Worm (Caenorhabditis elegans) whole organism, early embryonic: Measurements from ENCODE around the gene msi-1.

Experiments used
- B0310.2 ChIP-seq: sonication (generic microtip); optimal IDR thresholded peaks from 2 replicates; lab custom pipeline; 2016; ENCODE audit warnings: mild to moderate bottlenecking, missing genetic modification characterization, missing compliant biosample characterization
- F13C5.2 ChIP-seq: sonication (generic microtip); optimal IDR thresholded peaks from 2 replicates; lab custom pipeline; 2017; ENCODE audit warnings: mild to moderate bottlenecking, missing genetic modification characterization, inconsistent platforms, missing compliant biosample characterization
- ceh-13 ChIP-seq: fragments of 200-800 bp; sonication (Bioruptor generic); optimal IDR thresholded peaks from 2 replicates; lab custom pipeline; 2018; ENCODE audit warnings: mild to moderate bottlenecking, missing genetic modification characterization, missing compliant biosample characterization
- ets-7 ChIP-seq: sonication (generic microtip); optimal IDR thresholded peaks from 2 replicates; lab custom pipeline; 2016; ENCODE audit warnings: missing genotype, missing genetic modification characterization, missing compliant biosample characterization
- flt-1 ChIP-seq: fragments of 200-800 bp; sonication (Bioruptor generic); IDR thresholded peaks from 2 replicates; pipeline ENCODE4 v1.3.6; 2022; ENCODE audit warnings: missing genetic modification characterization, missing compliant biosample characterization
- hmbx-1 ChIP-seq: sonication (generic microtip); optimal IDR thresholded peaks from 2 replicates; lab custom pipeline; 2016; ENCODE audit warnings: mild to moderate bottlenecking, missing genetic modification characterization, missing compliant biosample characterization
- hmg-4 ChIP-seq: fragments of 200-800 bp; sonication (Bioruptor generic); optimal IDR thresholded peaks from 2 replicates; lab custom pipeline; 2018; ENCODE audit warnings: mild to moderate bottlenecking, missing genetic modification characterization, missing compliant biosample characterization
- pes-1 ChIP-seq: fragments of 200-800 bp; sonication (Bioruptor generic); IDR thresholded peaks from 2 replicates; pipeline ENCODE4 v1.3.6; 2022; ENCODE audit warnings: missing genetic modification reagents, missing genetic modification characterization, missing compliant biosample characterization
- sea-1 ChIP-seq: fragments of 200-800 bp; sonication (Bioruptor generic); conservative IDR thresholded peaks from 2 replicates; pipeline ENCODE4 v1.3.6; 2022; ENCODE audit warnings: missing genetic modification characterization, missing compliant biosample characterization
- tbx-11 ChIP-seq: fragments of 200-800 bp; sonication (Bioruptor generic); IDR thresholded peaks from 2 replicates; pipeline ENCODE4 v1.3.6; 2022; ENCODE audit warnings: missing genetic modification characterization, missing compliant biosample characterization
- tra-4 ChIP-seq: sonication (generic microtip); optimal IDR thresholded peaks from 2 replicates; lab custom pipeline; 2017; ENCODE audit warnings: missing genetic modification characterization, missing compliant biosample characterization

DNA sequence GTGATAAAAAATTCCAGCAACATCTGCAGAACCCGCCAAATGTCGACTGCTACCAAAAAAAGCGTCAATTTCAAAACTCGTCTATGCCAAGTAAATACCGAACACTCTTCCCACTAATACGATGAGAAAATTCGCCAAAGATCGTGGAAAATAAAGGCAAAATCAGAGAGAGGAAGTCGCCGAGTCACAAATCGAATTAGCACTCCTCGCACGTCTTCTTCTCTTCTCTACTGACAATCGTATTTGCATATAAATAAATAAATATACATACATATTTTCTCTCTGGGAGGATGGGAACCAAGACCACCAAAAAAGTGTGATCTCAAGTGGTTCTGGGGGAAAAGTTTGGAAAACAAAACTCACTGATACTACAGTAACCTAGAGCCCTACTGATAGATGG is 5.8 kb downstream of the msi-1 start:
- no peak for TF ChIP-seq tbx-11 (GFP tag; lab: Robert Waterston, UW)
- TF ChIP-seq hmbx-1 (tag; lab: Kevin White, UChicago), result no peak
- no peak for TF ChIP-seq B0310.2 (tag; lab: Kevin White, UChicago)
- TF ChIP-seq sea-1 (GFP tag; lab: Robert Waterston, UW), result no peak
- no peak for TF ChIP-seq pes-1
- no peak for TF ChIP-seq F13C5.2 (tag; lab: Kevin White, UChicago)
- no peak for TF ChIP-seq hmg-4 (GFP tag; lab: Kevin White, UChicago)
- TF ChIP-seq flt-1 (GFP tag; lab: Robert Waterston, UW), result no peak
- TF ChIP-seq ets-7 (tag; lab: Kevin White, UChicago), result no peak
- TF ChIP-seq tra-4 (tag; lab: Kevin White, UChicago), result no peak
- no peak for TF ChIP-seq ceh-13 (GFP tag; lab: Kevin White, UChicago)
